Worm (Caenorhabditis elegans) whole organism, early embryonic: ENCODE data around the gene W09C2.8.

ENCODE experiments used
- B0310.2 ChIP-seq: sonication (generic microtip); optimal IDR thresholded peaks from 2 replicates; lab custom pipeline; 2016; ENCODE audit warnings: mild to moderate bottlenecking, missing genetic modification characterization, missing compliant biosample characterization
- F13C5.2 ChIP-seq: sonication (generic microtip); optimal IDR thresholded peaks from 2 replicates; lab custom pipeline; 2017; ENCODE audit warnings: mild to moderate bottlenecking, missing genetic modification characterization, inconsistent platforms, missing compliant biosample characterization
- aly-1 ChIP-seq: sonication (generic microtip); optimal IDR thresholded peaks from 2 replicates; lab custom pipeline; 2016; ENCODE audit warnings: missing genetic modification characterization, missing compliant biosample characterization
- ama-1 ChIP-seq: fragments of 150-350 bp; optimal IDR thresholded peaks from 2 replicates; lab custom pipeline; 2014
- ceh-13 ChIP-seq: fragments of 200-800 bp; sonication (Bioruptor generic); optimal IDR thresholded peaks from 2 replicates; lab custom pipeline; 2018; ENCODE audit warnings: mild to moderate bottlenecking, missing genetic modification characterization, missing compliant biosample characterization
- ceh-36 ChIP-seq: sonication (generic microtip); optimal IDR thresholded peaks from 2 replicates; lab custom pipeline; 2016; ENCODE audit warnings: missing genetic modification characterization, inconsistent platforms, missing compliant biosample characterization
- ets-7 ChIP-seq: sonication (generic microtip); optimal IDR thresholded peaks from 2 replicates; lab custom pipeline; 2016; ENCODE audit warnings: missing genotype, missing genetic modification characterization, missing compliant biosample characterization
- flt-1 ChIP-seq: fragments of 200-800 bp; sonication (Bioruptor generic); IDR thresholded peaks from 2 replicates; pipeline ENCODE4 v1.3.6; 2022; ENCODE audit warnings: missing genetic modification characterization, missing compliant biosample characterization
- hmbx-1 ChIP-seq: sonication (generic microtip); optimal IDR thresholded peaks from 2 replicates; lab custom pipeline; 2016; ENCODE audit warnings: mild to moderate bottlenecking, missing genetic modification characterization, missing compliant biosample characterization
- hmg-4 ChIP-seq: fragments of 200-800 bp; sonication (Bioruptor generic); optimal IDR thresholded peaks from 2 replicates; lab custom pipeline; 2018; ENCODE audit warnings: mild to moderate bottlenecking, missing genetic modification characterization, missing compliant biosample characterization
- hnd-1 ChIP-seq: sonication (generic microtip); optimal IDR thresholded peaks from 2 replicates; lab custom pipeline; 2016; ENCODE audit warnings: missing genetic modification characterization, missing compliant biosample characterization
- pes-1 ChIP-seq: fragments of 200-800 bp; sonication (Bioruptor generic); IDR thresholded peaks from 2 replicates; pipeline ENCODE4 v1.3.6; 2022; ENCODE audit warnings: missing genetic modification reagents, missing genetic modification characterization, missing compliant biosample characterization
- scrt-1 ChIP-seq: fragments of 200-800 bp; sonication (Bioruptor generic); IDR thresholded peaks from 2 replicates; pipeline ENCODE4 v1.3.6; 2022; ENCODE audit warnings: missing genetic modification characterization, missing compliant biosample characterization
- sea-1 ChIP-seq: fragments of 200-800 bp; sonication (Bioruptor generic); conservative IDR thresholded peaks from 2 replicates; pipeline ENCODE4 v1.3.6; 2022; ENCODE audit warnings: missing genetic modification characterization, missing compliant biosample characterization
- tbx-11 ChIP-seq: fragments of 200-800 bp; sonication (Bioruptor generic); IDR thresholded peaks from 2 replicates; pipeline ENCODE4 v1.3.6; 2022; ENCODE audit warnings: missing genetic modification characterization, missing compliant biosample characterization
- tbx-37 ChIP-seq: fragments of 200-800 bp; sonication (Bioruptor generic); conservative IDR thresholded peaks from 2 replicates; pipeline ENCODE4 v1.3.6; 2022; ENCODE audit warnings: missing genetic modification reagents, missing genetic modification characterization, missing compliant biosample characterization
- tra-4 ChIP-seq: sonication (generic microtip); optimal IDR thresholded peaks from 2 replicates; lab custom pipeline; 2017; ENCODE audit warnings: missing genetic modification characterization, missing compliant biosample characterization

W09C2.8 gene

DNA sequence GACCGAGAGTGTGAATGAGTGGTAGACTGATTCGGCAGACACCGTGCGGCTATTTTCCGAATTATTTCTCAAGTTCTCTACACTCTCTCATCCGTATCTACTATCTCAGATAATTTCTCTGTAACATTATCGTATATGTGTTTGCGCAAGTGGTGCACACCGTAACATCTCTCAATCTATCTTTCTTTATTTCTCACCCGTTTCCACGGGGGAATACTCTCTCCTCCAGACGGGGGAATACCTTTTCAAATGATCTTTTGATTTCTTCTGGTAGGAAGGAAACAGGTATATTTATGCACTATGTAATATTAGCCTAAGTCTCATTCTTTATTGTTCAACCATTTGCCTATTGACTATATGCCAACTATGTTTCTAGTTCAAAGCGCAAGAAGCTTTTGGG, 42.9 kb upstream of the W09C2.8 start:
- no peak for TF ChIP-seq ceh-36 (tag; lab: Kevin White, UChicago)
- no peak for TF ChIP-seq B0310.2 (tag; lab: Kevin White, UChicago)
- no peak for TF ChIP-seq F13C5.2 (tag; lab: Kevin White, UChicago)
- TF ChIP-seq ets-7 (tag; lab: Kevin White, UChicago): no peak
- TF ChIP-seq tbx-11 (GFP tag; lab: Robert Waterston, UW): no peak
- no peak for TF ChIP-seq hmg-4 (GFP tag; lab: Kevin White, UChicago)
- TF ChIP-seq aly-1 (tag; lab: Kevin White, UChicago): no peak
- no peak for TF ChIP-seq hmbx-1 (tag; lab: Kevin White, UChicago)
- TF ChIP-seq ceh-13: no peak
- no peak for TF ChIP-seq tra-4 (tag; lab: Kevin White, UChicago)
- TF ChIP-seq scrt-1 (GFP tag; lab: Robert Waterston, UW): no peak
- TF ChIP-seq tbx-37 (GFP tag; lab: Robert Waterston, UW): no peak
- TF ChIP-seq ama-1 (lab: Kevin White, UChicago): no peak
- no peak for TF ChIP-seq sea-1
- TF ChIP-seq flt-1 (GFP tag; lab: Robert Waterston, UW): no peak
- TF ChIP-seq pes-1: no peak
- no peak for TF ChIP-seq hnd-1

DNA sequence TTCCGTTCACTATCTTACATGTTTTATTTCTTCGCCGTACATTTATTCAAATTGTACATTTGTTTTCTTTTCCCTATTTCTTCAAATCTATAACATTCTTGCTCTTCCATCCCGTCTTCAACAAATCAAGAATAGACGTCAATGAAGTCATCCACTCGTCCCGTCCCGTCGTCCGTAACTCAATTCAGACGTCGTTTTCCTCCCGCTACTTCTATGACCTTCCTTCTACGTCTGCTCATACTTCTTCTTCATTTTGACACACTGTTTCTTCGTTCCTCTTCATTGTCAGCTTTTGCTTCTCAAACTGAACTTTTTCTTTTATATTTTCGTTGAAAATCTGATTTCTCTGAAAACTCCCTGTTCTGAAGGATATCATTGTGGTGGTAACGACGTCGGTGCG, 35.8 kb upstream of the W09C2.8 start:
- TF ChIP-seq tbx-37 (GFP tag; lab: Robert Waterston, UW) (no peak), hnd-1 (no peak), ets-7 (tag; lab: Kevin White, UChicago) (no peak), scrt-1 (GFP tag; lab: Robert Waterston, UW) (no peak), pes-1 (no peak), aly-1 (tag; lab: Kevin White, UChicago) (no peak), flt-1 (GFP tag; lab: Robert Waterston, UW) (no peak), ceh-13 (no peak), tbx-11 (GFP tag; lab: Robert Waterston, UW) (no peak), B0310.2 (tag; lab: Kevin White, UChicago) (no peak), ama-1 (lab: Kevin White, UChicago) (no peak), sea-1 (no peak), tra-4 (tag; lab: Kevin White, UChicago) (no peak), ceh-36 (tag; lab: Kevin White, UChicago) (no peak), hmg-4 (GFP tag; lab: Kevin White, UChicago) (no peak), hmbx-1 (tag; lab: Kevin White, UChicago) (no peak), F13C5.2 (tag; lab: Kevin White, UChicago) (no peak)

DNA sequence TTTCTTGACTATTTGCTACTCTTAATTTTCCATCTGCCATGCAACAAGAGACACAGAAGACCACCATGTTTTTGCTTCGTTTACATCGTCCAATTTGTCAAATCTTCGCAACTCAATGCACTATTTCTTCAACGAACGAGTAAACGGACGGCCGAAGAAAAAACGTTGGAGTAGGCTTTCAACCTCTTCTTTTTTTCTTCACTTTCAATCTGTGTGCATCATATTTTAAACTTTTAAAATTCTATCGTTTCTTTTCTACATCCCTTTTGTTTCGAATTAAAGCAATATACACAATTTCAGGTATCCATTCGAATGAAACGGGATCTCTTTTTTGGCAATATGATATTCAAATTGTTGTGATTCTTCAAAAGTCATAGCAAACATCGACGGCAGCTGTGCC, 33.6 kb upstream of the W09C2.8 start, which contains the start of gene acc-1:
Gene acc-1 (plus strand): TSS at position 301 of the 400 bp plus-strand sequence.
- TF ChIP-seq ama-1 (lab: Kevin White, UChicago) (no peak), hmbx-1 (tag; lab: Kevin White, UChicago) (no peak), flt-1 (GFP tag; lab: Robert Waterston, UW) (no peak)

DNA sequence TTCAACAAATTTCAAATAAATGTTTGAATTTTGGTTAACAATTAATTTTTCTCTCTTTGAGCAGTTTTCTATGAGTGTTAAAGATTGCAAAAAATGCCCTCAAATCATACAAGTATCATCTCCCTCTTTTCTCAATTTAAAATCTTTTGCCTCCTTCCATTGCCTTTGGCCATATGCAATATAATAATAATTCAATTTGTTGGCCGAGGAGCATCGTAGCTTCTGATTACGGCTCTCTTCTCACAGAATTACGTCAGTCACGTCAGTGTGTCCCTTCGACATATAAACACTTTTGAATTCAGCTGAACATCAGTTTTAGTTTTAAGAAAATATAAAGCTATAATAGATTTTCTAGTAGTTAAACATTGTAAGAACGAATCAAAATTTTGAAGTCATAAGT, 31.4 kb upstream of the W09C2.8 start:
- TF ChIP-seq tra-4 (tag; lab: Kevin White, UChicago) (no peak), tbx-11 (GFP tag; lab: Robert Waterston, UW) (no peak), scrt-1 (GFP tag; lab: Robert Waterston, UW) (no peak), flt-1 (GFP tag; lab: Robert Waterston, UW) (no peak), sea-1 (no peak), pes-1 (no peak), ama-1 (lab: Kevin White, UChicago) (no peak), hnd-1 (no peak), F13C5.2 (tag; lab: Kevin White, UChicago) (no peak), hmbx-1 (tag; lab: Kevin White, UChicago) (no peak), aly-1 (tag; lab: Kevin White, UChicago) (no peak), ets-7 (tag; lab: Kevin White, UChicago) (no peak), tbx-37 (GFP tag; lab: Robert Waterston, UW) (no peak), hmg-4 (GFP tag; lab: Kevin White, UChicago) (no peak), ceh-13 (no peak), B0310.2 (tag; lab: Kevin White, UChicago) (no peak)

DNA sequence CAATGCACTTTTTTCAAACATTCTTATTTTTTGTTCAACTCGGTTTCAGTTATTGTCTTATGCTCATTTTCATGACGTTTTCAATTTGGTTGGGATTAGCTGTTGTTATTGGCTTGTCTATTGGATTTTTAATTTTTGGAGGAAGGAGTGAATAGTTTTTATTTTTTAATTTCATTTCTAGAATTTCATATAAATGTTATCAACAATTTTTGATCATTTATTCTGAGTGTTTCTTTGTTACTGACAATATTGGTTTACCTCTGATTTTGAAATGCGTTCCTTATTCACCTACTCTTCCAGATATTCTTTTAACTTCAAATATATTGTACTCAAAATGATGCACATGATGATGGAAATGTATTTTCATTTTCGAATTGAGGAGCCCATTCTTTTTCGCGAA, 29.8 kb upstream of the W09C2.8 start, which contains the start of gene F58G6.7:
Gene F58G6.7 (plus strand): TSS at position 301 of the 400 bp plus-strand sequence.
- TF ChIP-seq ceh-36 (tag; lab: Kevin White, UChicago): no peak
- TF ChIP-seq aly-1 (tag; lab: Kevin White, UChicago): no peak
- TF ChIP-seq tra-4 (tag; lab: Kevin White, UChicago): no peak
- TF ChIP-seq ets-7 (tag; lab: Kevin White, UChicago): no peak
- TF ChIP-seq pes-1: no peak
- no peak for TF ChIP-seq hmg-4 (GFP tag; lab: Kevin White, UChicago)
- TF ChIP-seq hmbx-1 (tag; lab: Kevin White, UChicago): no peak
- no peak for TF ChIP-seq F13C5.2 (tag; lab: Kevin White, UChicago)
- TF ChIP-seq tbx-11 (GFP tag; lab: Robert Waterston, UW): no peak
- no peak for TF ChIP-seq B0310.2 (tag; lab: Kevin White, UChicago)
- no peak for TF ChIP-seq ceh-13
- no peak for TF ChIP-seq sea-1
- no peak for TF ChIP-seq tbx-37 (GFP tag; lab: Robert Waterston, UW)
- no peak for TF ChIP-seq flt-1 (GFP tag; lab: Robert Waterston, UW)
- TF ChIP-seq scrt-1 (GFP tag; lab: Robert Waterston, UW): no peak
- no peak for TF ChIP-seq ama-1 (lab: Kevin White, UChicago)
- TF ChIP-seq hnd-1: no peak

DNA sequence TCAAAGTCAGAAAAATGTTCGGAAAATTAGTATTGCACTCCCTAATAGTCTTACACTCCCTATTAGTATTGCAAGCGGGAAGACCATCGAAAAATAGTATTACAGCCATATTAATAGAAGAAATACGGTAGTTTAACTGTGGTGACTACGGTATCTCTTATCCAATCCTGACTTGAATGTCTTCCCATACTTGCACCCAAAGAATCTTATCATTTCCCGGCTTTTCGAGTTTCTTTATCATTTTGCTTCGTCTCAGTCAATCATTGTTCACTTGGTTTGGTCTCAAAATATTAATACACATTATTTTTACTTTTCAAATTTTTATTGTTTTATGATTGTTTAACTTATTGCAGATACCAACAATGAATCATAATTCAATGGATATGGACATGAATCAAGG, 29.0 kb upstream of the W09C2.8 start, which contains the start of gene F58G6.3:
Gene F58G6.3 (plus strand): TSS at position 352 of the 400 bp plus-strand sequence.
- TF ChIP-seq scrt-1 (GFP tag; lab: Robert Waterston, UW) (no peak), ama-1 (lab: Kevin White, UChicago) (no peak), B0310.2 (tag; lab: Kevin White, UChicago) (no peak), tra-4 (tag; lab: Kevin White, UChicago) (no peak), ceh-36 (tag; lab: Kevin White, UChicago) (no peak), tbx-11 (GFP tag; lab: Robert Waterston, UW) (no peak), sea-1 (no peak), hnd-1 (no peak), hmg-4 (GFP tag; lab: Kevin White, UChicago) (no peak), ets-7 (tag; lab: Kevin White, UChicago) (no peak), F13C5.2 (tag; lab: Kevin White, UChicago) (no peak), ceh-13 (no peak), flt-1 (GFP tag; lab: Robert Waterston, UW) (no peak), pes-1 (no peak), tbx-37 (GFP tag; lab: Robert Waterston, UW) (no peak)
